Worm (Caenorhabditis elegans): ENCODE data around the gene H03A11.2.

- no peak for TF ChIP-seq hif-1 (tag; optimal IDR thresholded peaks at IDR 0.05)
- no peak for TF ChIP-seq ama-1 (optimal IDR thresholded peaks at IDR 0.05)
- TF ChIP-seq skn-1 (tag; optimal IDR thresholded peaks at IDR 0.05): no peak
- TF ChIP-seq mdt-29 (GFP tag; IDR thresholded peaks at IDR 0.05): no peak
- TF ChIP-seq ceh-20 (GFP tag; IDR thresholded peaks at IDR 0.05): no peak
- no peak for TF ChIP-seq arid-1 (GFP tag; conservative IDR thresholded peaks at IDR 0.05)
- peak in 1 of 2 experiments; percentile 60 for TF ChIP-seq unc-62 (GFP tag; optimal IDR thresholded peaks at IDR 0.05 in 1 of 2)
- TF ChIP-seq unc-62 (tag; optimal IDR thresholded peaks at IDR 0.05): no peak
- TF ChIP-seq T20F7.1 (GFP tag; optimal IDR thresholded peaks at IDR 0.05): no peak
- TF ChIP-seq lim-7 (GFP tag; IDR thresholded peaks at IDR 0.05): no peak
- no peak for TF ChIP-seq ztf-11 (tag; optimal IDR thresholded peaks at IDR 0.05)
- no peak for TF ChIP-seq aly-2 (tag; optimal IDR thresholded peaks at IDR 0.05)
- TF ChIP-seq spr-1 (tag; optimal IDR thresholded peaks at IDR 0.05): no peak
- TF ChIP-seq zag-1 (tag; optimal IDR thresholded peaks at IDR 0.05): no peak
Measured at ce11 chrX:15215272-15215671, 15.2 kb downstream of the H03A11.2 start.
